Worm (Caenorhabditis elegans): ENCODE results near the gene gly-1.

Gene gly-1

ce11 chrII:10868670-10869246 is 33.2 kb downstream of the gly-1 start, which contains the start of the genes gmps-1 and cap-2:
Gene gmps-1 (minus strand): TSS chrII:10868720.
Gene cap-2 (plus strand): TSS chrII:10869196.
- peak; percentile 5 for TF ChIP-seq eyg-1 (tag; optimal IDR thresholded peaks at IDR 0.05)
- no peak for TF ChIP-seq ceh-22 (tag; optimal IDR thresholded peaks at IDR 0.05)
- no peak for TF ChIP-seq ama-1 (optimal IDR thresholded peaks at IDR 0.05)
- no peak for TF ChIP-seq fkh-10 (GFP tag; optimal IDR thresholded peaks at IDR 0.05)
- TF ChIP-seq ceh-31 (tag; optimal IDR thresholded peaks at IDR 0.05): peak; percentile 78
- no peak for TF ChIP-seq ceh-19 (GFP tag; optimal IDR thresholded peaks at IDR 0.05)
- no peak for TF ChIP-seq ttx-3 (tag; optimal IDR thresholded peaks at IDR 0.05)
- no peak for TF ChIP-seq elt-4 (tag; optimal IDR thresholded peaks at IDR 0.05)
- no peak for TF ChIP-seq hlh-30 (tag; optimal IDR thresholded peaks at IDR 0.05; ENCODE audit: insufficient read depth)
- TF ChIP-seq ceh-24 (tag; optimal IDR thresholded peaks at IDR 0.05): no peak
- TF ChIP-seq ceh-9 (tag; optimal IDR thresholded peaks at IDR 0.05): no peak
- peak; percentile 69 for TF ChIP-seq unc-42 (tag; optimal IDR thresholded peaks at IDR 0.05)
- TF ChIP-seq odd-2 (tag; optimal IDR thresholded peaks at IDR 0.05): no peak
- TF ChIP-seq unc-55 (GFP tag; optimal IDR thresholded peaks at IDR 0.05): peak; percentile 1
- no peak for TF ChIP-seq gmeb-2 (tag; optimal IDR thresholded peaks at IDR 0.05)
- no peak for TF ChIP-seq syd-9 (tag; optimal IDR thresholded peaks at IDR 0.05)
- peak; percentile 98 for TF ChIP-seq ceh-48 (tag; optimal IDR thresholded peaks at IDR 0.05)
- no peak for TF ChIP-seq sdc-2 (tag; optimal IDR thresholded peaks at IDR 0.05)
- TF ChIP-seq ceh-6 (GFP tag; optimal IDR thresholded peaks at IDR 0.05): no peak
- no peak for TF ChIP-seq pha-4 (tag; optimal IDR thresholded peaks at IDR 0.05)
- TF ChIP-seq nhr-232 (tag; optimal IDR thresholded peaks at IDR 0.05): no peak
- peak; percentile 63 for TF ChIP-seq elt-2 (tag; optimal IDR thresholded peaks at IDR 0.05)
- no peak for TF ChIP-seq tbx-7 (tag; optimal IDR thresholded peaks at IDR 0.05)
- no peak for TF ChIP-seq lim-6 (tag; optimal IDR thresholded peaks at IDR 0.05)
- peak; percentile 80 for TF ChIP-seq tbx-2 (tag; optimal IDR thresholded peaks at IDR 0.05)
- peak; percentile 10 for TF ChIP-seq pha-2 (tag; optimal IDR thresholded peaks at IDR 0.05)
- peak; percentile 30 for TF ChIP-seq unc-86 (tag; optimal IDR thresholded peaks at IDR 0.05)
- no peak for TF ChIP-seq mec-3 (tag; optimal IDR thresholded peaks at IDR 0.05; ENCODE audit: borderline replicate concordance)
- peak; percentile 95 for TF ChIP-seq nfya-1 (tag; optimal IDR thresholded peaks at IDR 0.05)
- no peak for TF ChIP-seq npax-4 (tag; optimal IDR thresholded peaks at IDR 0.05)
- no peak for TF ChIP-seq hlh-15 (tag; optimal IDR thresholded peaks at IDR 0.05)
- TF ChIP-seq ceh-30 (tag; optimal IDR thresholded peaks at IDR 0.05): no peak
- TF ChIP-seq ets-4 (tag; optimal IDR thresholded peaks at IDR 0.05): peak; percentile 22
- no peak for TF ChIP-seq hlh-6 (tag; optimal IDR thresholded peaks at IDR 0.05)
- TF ChIP-seq ceh-18 (tag; optimal IDR thresholded peaks at IDR 0.05): peak; percentile 76
- TF ChIP-seq hlh-13 (GFP tag; optimal IDR thresholded peaks at IDR 0.05): no peak
- no peak for TF ChIP-seq nhr-11 (tag; optimal IDR thresholded peaks at IDR 0.05)
- TF ChIP-seq pag-3 (tag; optimal IDR thresholded peaks at IDR 0.05; ENCODE audit: borderline replicate concordance): no peak
- no peak; the same call in 1 of the 2 replicates for TF ChIP-seq sox-2 (GFP tag; IDR thresholded peaks at IDR 0.05)
- no peak for TF ChIP-seq fax-1 (tag; optimal IDR thresholded peaks at IDR 0.05)
- no peak for TF ChIP-seq T23F11.4 (GFP tag; optimal IDR thresholded peaks at IDR 0.05)
- no peak for TF ChIP-seq K09A11.1 (tag; optimal IDR thresholded peaks at IDR 0.05; ENCODE audit: insufficient read depth)
- no peak for TF ChIP-seq pqm-1 (tag; optimal IDR thresholded peaks at IDR 0.05)
- TF ChIP-seq ceh-45 (GFP tag; IDR thresholded peaks at IDR 0.05): no peak
- TF ChIP-seq ahr-1 (tag; optimal IDR thresholded peaks at IDR 0.05): no peak
- no peak for TF ChIP-seq K02D7.2 (tag; optimal IDR thresholded peaks at IDR 0.05)
- TF ChIP-seq lin-11 (tag; optimal IDR thresholded peaks at IDR 0.05): peak; percentile 6
- TF ChIP-seq unc-3 (GFP tag; conservative IDR thresholded peaks at IDR 0.05): peak; percentile 53; the same call in 1 of the 2 replicates
- no peak for TF ChIP-seq unc-3 (tag; optimal IDR thresholded peaks at IDR 0.05)
- no peak for TF ChIP-seq ref-2 (tag; optimal IDR thresholded peaks at IDR 0.05)
- no peak for TF ChIP-seq dmd-4 (tag; optimal IDR thresholded peaks at IDR 0.05; ENCODE audit: borderline replicate concordance)
- peak; percentile 36 for TF ChIP-seq dve-1 (tag; optimal IDR thresholded peaks at IDR 0.05)
- peak; percentile 56 for TF ChIP-seq pax-1 (tag; optimal IDR thresholded peaks at IDR 0.05)

Data from whole organism, late embryonic.